Worm (Caenorhabditis elegans) whole organism, L3 larva: ENCODE measurements around the gene ZK1240.6.
A peak's percentile ranks its signal among the peaks of the same experiment; 100 is the strongest.

Experiments
- R02D3.7 ChIP-seq: fragments of 150-350 bp; optimal IDR thresholded peaks from 2 replicates; lab custom pipeline; 2014; ENCODE audit warnings: missing biosample characterization, missing genetic modification characterization
- ZK546.5 ChIP-seq: sonication (generic microtip); optimal IDR thresholded peaks from 2 replicates; lab custom pipeline; 2017; ENCODE audit warnings: missing biosample characterization, missing genetic modification characterization
- ceh-16 ChIP-seq: sonication (generic microtip); optimal IDR thresholded peaks from 2 replicates; lab custom pipeline; 2017; ENCODE audit warnings: missing biosample characterization, missing genetic modification characterization
- ceh-28 ChIP-seq: fragments of 150-350 bp; optimal IDR thresholded peaks from 2 replicates; lab custom pipeline; 2014; ENCODE audit warnings: missing biosample characterization, missing genetic modification reagents, missing genetic modification characterization
- ceh-82 ChIP-seq: fragments of 150-350 bp; optimal IDR thresholded peaks from 2 replicates; lab custom pipeline; 2014; ENCODE audit warnings: missing biosample characterization, missing genetic modification characterization
- ceh-9 ChIP-seq: sonication (generic microtip); optimal IDR thresholded peaks from 2 replicates; lab custom pipeline; 2018; ENCODE audit warnings: missing biosample characterization, missing genetic modification characterization
- daf-12 ChIP-seq: fragments of 150-350 bp; optimal IDR thresholded peaks from 2 replicates; lab custom pipeline; 2014; ENCODE audit warnings: missing biosample characterization, missing genetic modification reagents, missing genetic modification characterization
- egl-27 ChIP-seq: sonication (generic microtip); optimal IDR thresholded peaks from 4 replicates; lab custom pipeline; 2017; ENCODE audit warnings: missing biosample characterization, missing genetic modification reagents, missing genetic modification characterization
- egl-5 ChIP-seq: fragments of 150-350 bp; optimal IDR thresholded peaks from 2 replicates; lab custom pipeline; 2017; ENCODE audit warnings: missing biosample characterization, missing genetic modification reagents, missing genetic modification characterization, inconsistent platforms
- elt-2 ChIP-seq: sonication (generic microtip); optimal IDR thresholded peaks from 2 replicates; lab custom pipeline; 2016; ENCODE audit warnings: missing genetic modification reagents, mild to moderate bottlenecking, missing genetic modification characterization, missing compliant biosample characterization
- elt-3 ChIP-seq, 3 experiments: fragments of 150-350 bp in 1 of 3; sonication (generic microtip) in 2 of 3; optimal IDR thresholded peaks; 2 replicates in 2 of 3; 4 replicates in 1 of 3; lab custom pipeline; 2014 to 2017; ENCODE audit warnings: missing biosample characterization in 3 of 3, missing genetic modification characterization in 3 of 3
- eor-1 ChIP-seq, 2 experiments: fragments of 150-350 bp; optimal IDR thresholded peaks; 2 replicates each; lab custom pipeline; 2014 to 2018; ENCODE audit warnings: missing biosample characterization in 2 of 2, missing genetic modification characterization in 2 of 2
- fkh-2 ChIP-seq: fragments of 150-350 bp; optimal IDR thresholded peaks from 2 replicates; lab custom pipeline; 2014; ENCODE audit warnings: missing biosample characterization, missing genetic modification reagents, missing genetic modification characterization
- fos-1 ChIP-seq: fragments of 150-350 bp; optimal IDR thresholded peaks from 2 replicates; lab custom pipeline; 2014; ENCODE audit warnings: missing biosample characterization, missing genetic modification characterization
- jun-1 ChIP-seq: fragments of 150-350 bp; optimal IDR thresholded peaks from 2 replicates; lab custom pipeline; 2014; ENCODE audit warnings: missing biosample characterization, missing genetic modification reagents, missing genetic modification characterization
- lin-15B ChIP-seq: fragments of 150-350 bp; optimal IDR thresholded peaks from 2 replicates; lab custom pipeline; 2014; ENCODE audit warnings: missing biosample characterization, missing genetic modification characterization
- lin-39 ChIP-seq: fragments of 150-350 bp; optimal IDR thresholded peaks from 2 replicates; lab custom pipeline; 2018; ENCODE audit warnings: missing biosample characterization, missing genetic modification reagents, missing genetic modification characterization
- mdl-1 ChIP-seq: fragments of 150-350 bp; optimal IDR thresholded peaks from 2 replicates; lab custom pipeline; 2014; ENCODE audit warnings: missing biosample characterization, missing genetic modification characterization
- mml-1 ChIP-seq: fragments of 150-350 bp; sonication (generic microtip); optimal IDR thresholded peaks from 3 replicates; lab custom pipeline; 2014; ENCODE audit warnings: missing biosample characterization, missing genetic modification characterization
- nhr-11 ChIP-seq: fragments of 150-350 bp; optimal IDR thresholded peaks from 2 replicates; lab custom pipeline; 2014; ENCODE audit warnings: missing biosample characterization, missing genetic modification characterization
- nhr-23 ChIP-seq: fragments of 150-350 bp; optimal IDR thresholded peaks from 2 replicates; lab custom pipeline; 2014; ENCODE audit warnings: missing biosample characterization, missing genetic modification reagents, missing genetic modification characterization
- nhr-237 ChIP-seq: fragments of 150-350 bp; optimal IDR thresholded peaks from 2 replicates; lab custom pipeline; 2014; ENCODE audit warnings: missing biosample characterization, missing genetic modification characterization
- nhr-25 ChIP-seq: sonication (generic microtip); optimal IDR thresholded peaks from 2 replicates; lab custom pipeline; 2017; ENCODE audit warnings: missing biosample characterization, missing genetic modification characterization
- nhr-28 ChIP-seq: fragments of 150-350 bp; optimal IDR thresholded peaks from 2 replicates; lab custom pipeline; 2014; ENCODE audit warnings: missing biosample characterization, missing genetic modification characterization
- nhr-43 ChIP-seq: sonication (generic microtip); optimal IDR thresholded peaks from 2 replicates; lab custom pipeline; 2016; ENCODE audit warnings: mild to moderate bottlenecking, missing genetic modification characterization, missing compliant biosample characterization; ENCODE audit not compliant: poor library complexity, severe bottlenecking
- nhr-67 ChIP-seq: fragments of 150-350 bp; optimal IDR thresholded peaks from 2 replicates; lab custom pipeline; 2014; ENCODE audit warnings: missing biosample characterization, missing genetic modification characterization
- nhr-76 ChIP-seq: fragments of 150-350 bp; sonication (generic microtip); optimal IDR thresholded peaks from 5 replicates; lab custom pipeline; 2014; ENCODE audit warnings: missing biosample characterization, missing genetic modification characterization
- pha-4 ChIP-seq: fragments of 150-350 bp; optimal IDR thresholded peaks from 2 replicates; lab custom pipeline; 2014; ENCODE audit warnings: missing biosample characterization, missing genetic modification reagents, missing genetic modification characterization
- pqm-1 ChIP-seq: fragments of 150-350 bp; optimal IDR thresholded peaks from 2 replicates; lab custom pipeline; 2017; ENCODE audit warnings: missing biosample characterization, missing genetic modification characterization, inconsistent platforms
- sea-2 ChIP-seq: fragments of 150-350 bp; sonication (generic microtip); optimal IDR thresholded peaks from 4 replicates; lab custom pipeline; 2014; ENCODE audit warnings: missing biosample characterization, missing genetic modification reagents, missing genetic modification characterization
- snpc-4 ChIP-seq: fragments of 150-350 bp; optimal IDR thresholded peaks from 2 replicates; lab custom pipeline; 2014; ENCODE audit warnings: missing biosample characterization, missing genetic modification characterization
- tbx-2 ChIP-seq: sonication (generic microtip); optimal IDR thresholded peaks from 2 replicates; lab custom pipeline; 2016; ENCODE audit warnings: mild to moderate bottlenecking, missing genetic modification characterization, missing compliant biosample characterization
- unc-62 ChIP-seq: fragments of 150-350 bp; sonication (generic microtip); optimal IDR thresholded peaks from 4 replicates; lab custom pipeline; 2014; ENCODE audit warnings: missing biosample characterization, missing genetic modification reagents, missing genetic modification characterization
- zag-1 ChIP-seq: fragments of 150-350 bp; optimal IDR thresholded peaks from 2 replicates; lab custom pipeline; 2014; ENCODE audit warnings: missing biosample characterization, missing genetic modification characterization
- ztf-11 ChIP-seq: fragments of 150-350 bp; optimal IDR thresholded peaks from 2 replicates; lab custom pipeline; 2014; ENCODE audit warnings: missing biosample characterization, missing genetic modification characterization
- ztf-4 ChIP-seq: fragments of 150-350 bp; optimal IDR thresholded peaks from 2 replicates; lab custom pipeline; 2014; ENCODE audit warnings: missing biosample characterization, missing genetic modification characterization

Gene ZK1240.6

ce11 chrII:2295817-2296315, 26.8 kb downstream of the ZK1240.6 start, which contains the start of gene fbxc-25:
Gene fbxc-25 (minus strand): TSS chrII:2296265.
- no peak for TF ChIP-seq ztf-4 (tag; lab: Kevin White, UChicago)
- no peak for TF ChIP-seq ceh-28 (tag; lab: Kevin White, UChicago)
- no peak for TF ChIP-seq pqm-1 (tag; lab: Kevin White, UChicago)
- TF ChIP-seq elt-3 (tag; optimal IDR thresholded peaks at IDR 0.05; lab: Kevin White, UChicago), result no peak
- TF ChIP-seq daf-12 (tag; lab: Kevin White, UChicago), result no peak
- TF ChIP-seq lin-39 (tag; lab: Kevin White, UChicago), result no peak
- TF ChIP-seq egl-5, result no peak
- TF ChIP-seq jun-1 (tag; lab: Kevin White, UChicago), result no peak
- TF ChIP-seq pha-4 (tag; lab: Kevin White, UChicago), result no peak
- no peak for TF ChIP-seq lin-15B (tag; lab: Kevin White, UChicago)
- no peak for TF ChIP-seq egl-27
- no peak for TF ChIP-seq ceh-16
- TF ChIP-seq nhr-43 (tag; lab: Kevin White, UChicago), result no peak
- no peak for TF ChIP-seq nhr-11 (tag; lab: Kevin White, UChicago)
- TF ChIP-seq nhr-76 (tag; lab: Kevin White, UChicago), result no peak
- no peak for TF ChIP-seq fkh-2 (tag; lab: Kevin White, UChicago)

- TF ChIP-seq ztf-11 (no peak), eor-1 (tag; optimal IDR thresholded peaks at IDR 0.05; lab: Kevin White, UChicago) (no peak), ceh-16 (no peak), ceh-9 (no peak), elt-2 (tag; lab: Kevin White, UChicago) (peak; percentile 46), nhr-25 (tag; lab: Kevin White, UChicago) (no peak), zag-1 (tag; lab: Kevin White, UChicago) (no peak), jun-1 (tag; lab: Kevin White, UChicago) (no peak), elt-3 (tag; optimal IDR thresholded peaks at IDR 0.05; lab: Kevin White, UChicago) (no peak), mml-1 (no peak), nhr-43 (tag; lab: Kevin White, UChicago) (no peak), pqm-1 (tag; lab: Kevin White, UChicago) (peak; percentile 1), nhr-28 (tag; lab: Kevin White, UChicago) (no peak), pha-4 (tag; lab: Kevin White, UChicago) (no peak), ZK546.5 (tag; lab: Kevin White, UChicago) (no peak), mdl-1 (no peak), egl-27 (no peak), nhr-237 (tag; lab: Kevin White, UChicago) (no peak)
Observed at ce11 chrII:2292549-2292948, 30.2 kb downstream of the ZK1240.6 start.

ce11 chrII:2292027-2292426, 30.7 kb downstream of the ZK1240.6 start, which contains the start of gene K09F6.7:
Gene K09F6.7 (minus strand): TSS chrII:2292127.
- TF ChIP-seq elt-3 (tag; optimal IDR thresholded peaks at IDR 0.05; lab: Kevin White, UChicago), result no peak
- TF ChIP-seq nhr-23 (tag; lab: Kevin White, UChicago), result no peak
- TF ChIP-seq zag-1 (tag; lab: Kevin White, UChicago), result no peak
- TF ChIP-seq elt-2 (tag; lab: Kevin White, UChicago), result no peak
- no peak for TF ChIP-seq sea-2 (GFP tag; lab: Kevin White, UChicago)
- TF ChIP-seq nhr-76 (tag; lab: Kevin White, UChicago), result no peak
- no peak for TF ChIP-seq nhr-67
- no peak for TF ChIP-seq tbx-2 (tag; lab: Kevin White, UChicago)
- TF ChIP-seq unc-62 (GFP tag; lab: Kevin White, UChicago), result no peak
- no peak for TF ChIP-seq lin-15B (tag; lab: Kevin White, UChicago)
- TF ChIP-seq mml-1, result no peak
- TF ChIP-seq snpc-4 (tag; lab: Kevin White, UChicago), result no peak
- TF ChIP-seq pqm-1 (tag; lab: Kevin White, UChicago), result no peak
- no peak for TF ChIP-seq mdl-1
- no peak for TF ChIP-seq fos-1

- TF ChIP-seq ceh-82 (tag; lab: Kevin White, UChicago), result peak; percentile 24
- TF ChIP-seq unc-62 (GFP tag; lab: Kevin White, UChicago), result peak; percentile 11
- TF ChIP-seq lin-39 (tag; lab: Kevin White, UChicago), result peak; percentile 54
- no peak for TF ChIP-seq nhr-67
- no peak for TF ChIP-seq R02D3.7 (tag; lab: Kevin White, UChicago)
- no peak for TF ChIP-seq sea-2 (GFP tag; lab: Kevin White, UChicago)
- TF ChIP-seq ceh-9, result no peak
- no peak for TF ChIP-seq jun-1 (tag; lab: Kevin White, UChicago)
Observed at ce11 chrII:2289441-2289840, 33.3 kb downstream of the ZK1240.6 start.
